Worm (Caenorhabditis elegans) whole organism, L4 larva: Measurements from ENCODE around the gene tsp-13.

Experiments
- F10B5.3 ChIP-seq: sonication (generic microtip); optimal IDR thresholded peaks from 2 replicates; lab custom pipeline; 2016; ENCODE audit warnings: mild to moderate bottlenecking, missing genetic modification characterization, missing compliant biosample characterization
- F26F4.8 ChIP-seq: fragments of 200-800 bp; sonication (Bioruptor generic); conservative IDR thresholded peaks from 2 replicates; pipeline ENCODE4 v1.3.6; 2022; ENCODE audit warnings: missing genetic modification characterization, missing compliant biosample characterization
- F44E2.7 ChIP-seq: fragments of 200-800 bp; sonication (Bioruptor generic); IDR thresholded peaks from 2 replicates; pipeline ENCODE4 v2.1.2; 2022; ENCODE audit warnings: missing genetic modification characterization, missing compliant biosample characterization
- F49E8.2 ChIP-seq: sonication (generic microtip); optimal IDR thresholded peaks from 2 replicates; lab custom pipeline; 2016; ENCODE audit warnings: missing compliant biosample characterization, mild to moderate bottlenecking, missing genetic modification characterization, borderline replicate concordance
- R02D3.7 ChIP-seq: fragments of 150-350 bp; sonication (generic microtip); optimal IDR thresholded peaks from 3 replicates; lab custom pipeline; 2014; ENCODE audit warnings: missing biosample characterization, missing genetic modification characterization
- Y75B8A.6 ChIP-seq: fragments of 200-800 bp; sonication (Bioruptor generic); IDR thresholded peaks from 2 replicates; pipeline ENCODE4 v1.3.6; 2022; ENCODE audit warnings: missing genetic modification reagents, missing genetic modification characterization, missing compliant biosample characterization
- ZK337.2 ChIP-seq: fragments of 200-800 bp; sonication (Bioruptor generic); IDR thresholded peaks from 2 replicates; pipeline ENCODE4 v1.3.6; 2022; ENCODE audit warnings: missing genetic modification reagents, missing genetic modification characterization, missing compliant biosample characterization
- arid-1 ChIP-seq: fragments of 200-800 bp; sonication (Bioruptor generic); conservative IDR thresholded peaks from 2 replicates; pipeline ENCODE4 v1.3.6; 2022; ENCODE audit warnings: missing genetic modification reagents, missing genetic modification characterization, missing compliant biosample characterization
- ceh-20 ChIP-seq: fragments of 200-800 bp; sonication (Bioruptor generic); IDR thresholded peaks from 2 replicates; pipeline ENCODE4 v1.3.6; 2022; ENCODE audit warnings: missing genetic modification reagents, missing genetic modification characterization, missing compliant biosample characterization
- ces-1 ChIP-seq: fragments of 150-350 bp; sonication (generic microtip); optimal IDR thresholded peaks from 4 replicates; lab custom pipeline; 2014; ENCODE audit warnings: missing biosample characterization, missing genetic modification reagents, missing genetic modification characterization
- daf-16 ChIP-seq, 3 experiments: sonication (generic microtip); optimal IDR thresholded peaks; 2 replicates each; lab custom pipeline; 2016 to 2017; ENCODE audit warnings: missing genetic modification characterization in 3 of 3, missing genetic modification reagents in 3 of 3, mild to moderate bottlenecking in 2 of 3, missing compliant biosample characterization in 2 of 3, missing biosample characterization in 1 of 3, moderate library complexity in 1 of 3
- dmd-6 ChIP-seq: fragments of 200-800 bp; sonication (Bioruptor generic); IDR thresholded peaks from 2 replicates; pipeline ENCODE4 v1.3.6; 2022; ENCODE audit warnings: missing genetic modification reagents, missing genetic modification characterization, missing compliant biosample characterization
- dmd-8 ChIP-seq: fragments of 200-800 bp; sonication (Bioruptor generic); IDR thresholded peaks from 2 replicates; pipeline ENCODE4 v1.3.6; 2022; ENCODE audit warnings: missing genetic modification characterization, missing compliant biosample characterization
- dmd-9 ChIP-seq: fragments of 200-800 bp; sonication (Bioruptor generic); IDR thresholded peaks from 2 replicates; pipeline ENCODE4 v1.3.6; 2022; ENCODE audit warnings: missing genetic modification reagents, missing genetic modification characterization, missing compliant biosample characterization
- duxl-1 ChIP-seq: sonication (generic microtip); optimal IDR thresholded peaks from 2 replicates; lab custom pipeline; 2016; ENCODE audit warnings: mild to moderate bottlenecking, missing genetic modification characterization, moderate library complexity, missing compliant biosample characterization; ENCODE audit not compliant: poor library complexity
- dve-1 ChIP-seq: sonication (generic microtip); optimal IDR thresholded peaks from 2 replicates; lab custom pipeline; 2017; ENCODE audit warnings: antibody characterized with exemption, mild to moderate bottlenecking, missing genetic modification characterization, missing compliant biosample characterization; ENCODE audit not compliant: insufficient read depth
- egl-27 ChIP-seq: sonication (generic microtip); optimal IDR thresholded peaks from 3 replicates; lab custom pipeline; 2017; ENCODE audit warnings: missing biosample characterization, missing genetic modification reagents, missing genetic modification characterization
- egl-43 ChIP-seq: fragments of 200-800 bp; sonication (Bioruptor generic); IDR thresholded peaks from 2 replicates; pipeline ENCODE4 v1.3.6; 2022; ENCODE audit warnings: missing genetic modification reagents, missing genetic modification characterization, missing compliant biosample characterization
- fos-1 ChIP-seq: fragments of 150-350 bp; optimal IDR thresholded peaks from 2 replicates; lab custom pipeline; 2014; ENCODE audit warnings: missing biosample characterization, missing genetic modification characterization
- hif-1 ChIP-seq, 2 experiments: sonication (generic microtip); optimal IDR thresholded peaks; 2 replicates each; lab custom pipeline; 2016 to 2017; ENCODE audit warnings: missing compliant biosample characterization in 2 of 2, missing genetic modification characterization in 2 of 2, missing genetic modification reagents in 2 of 2, missing genotype in 2 of 2, mild to moderate bottlenecking in 1 of 2
- hlh-11 ChIP-seq: fragments of 200-800 bp; sonication (Bioruptor generic); optimal IDR thresholded peaks from 2 replicates; lab custom pipeline; 2018; ENCODE audit warnings: mild to moderate bottlenecking, missing genetic modification characterization, missing compliant biosample characterization
- hmg-1.1 ChIP-seq: fragments of 200-800 bp; sonication (Bioruptor generic); IDR thresholded peaks from 2 replicates; pipeline ENCODE4 v1.3.6; 2022; ENCODE audit warnings: missing genetic modification reagents, missing genetic modification characterization, missing compliant biosample characterization
- lin-13 ChIP-seq: fragments of 150-350 bp; optimal IDR thresholded peaks from 2 replicates; lab custom pipeline; 2014; ENCODE audit warnings: missing biosample characterization, missing genetic modification reagents, missing genetic modification characterization
- lir-3 ChIP-seq: sonication (generic microtip); optimal IDR thresholded peaks from 2 replicates; lab custom pipeline; 2016; ENCODE audit warnings: mild to moderate bottlenecking, missing genetic modification characterization, missing compliant biosample characterization
- madf-5 ChIP-seq, 2 experiments: fragments of 200-800 bp; sonication (Bioruptor generic); IDR thresholded peaks; 2 replicates each; pipeline ENCODE4 v1.3.6; 2022; ENCODE audit warnings: missing compliant biosample characterization in 2 of 2, missing genetic modification characterization in 2 of 2
- mdl-1 ChIP-seq, 2 experiments: fragments of 150-350 bp in 1 of 2; sonication (generic microtip) in 1 of 2; optimal IDR thresholded peaks; 2 replicates each; lab custom pipeline; 2014 to 2017; ENCODE audit warnings: missing biosample characterization in 2 of 2, missing genetic modification characterization in 2 of 2
- mdt-29 ChIP-seq: fragments of 200-800 bp; sonication (Bioruptor generic); IDR thresholded peaks from 2 replicates; pipeline ENCODE4 v1.3.6; 2022; ENCODE audit warnings: missing genetic modification reagents, missing genetic modification characterization, missing compliant biosample characterization
- mes-2 ChIP-seq: sonication (generic microtip); optimal IDR thresholded peaks from 2 replicates; lab custom pipeline; 2016; ENCODE audit warnings: missing genotype, mild to moderate bottlenecking, missing genetic modification characterization, missing compliant biosample characterization; ENCODE audit not compliant: poor library complexity, severe bottlenecking
- mxl-2 ChIP-seq: fragments of 200-800 bp; sonication (Bioruptor generic); conservative IDR thresholded peaks from 2 replicates; pipeline ENCODE4 v1.3.6; 2022; ENCODE audit warnings: missing genetic modification reagents, missing genetic modification characterization, missing compliant biosample characterization
- mxl-3 ChIP-seq: fragments of 200-800 bp; sonication (Bioruptor generic); optimal IDR thresholded peaks from 2 replicates; lab custom pipeline; 2018; ENCODE audit warnings: mild to moderate bottlenecking, missing genetic modification characterization, missing compliant biosample characterization
- nhr-10 ChIP-seq: fragments of 150-350 bp; optimal IDR thresholded peaks from 2 replicates; lab custom pipeline; 2014; ENCODE audit warnings: missing biosample characterization, missing genetic modification characterization
- nhr-102 ChIP-seq: sonication (generic microtip); optimal IDR thresholded peaks from 2 replicates; lab custom pipeline; 2016; ENCODE audit warnings: mild to moderate bottlenecking, missing genetic modification characterization, moderate library complexity, missing compliant biosample characterization
- nhr-237 ChIP-seq: sonication (generic microtip); optimal IDR thresholded peaks from 2 replicates; lab custom pipeline; 2017; ENCODE audit warnings: missing biosample characterization, missing genetic modification characterization
- nhr-28 ChIP-seq: fragments of 150-350 bp; optimal IDR thresholded peaks from 2 replicates; lab custom pipeline; 2014; ENCODE audit warnings: missing biosample characterization, missing genetic modification characterization
- nhr-42 ChIP-seq: fragments of 200-800 bp; sonication (Bioruptor generic); IDR thresholded peaks from 2 replicates; pipeline ENCODE4 v1.3.6; 2022; ENCODE audit warnings: missing genetic modification characterization, missing compliant biosample characterization
- nhr-6 ChIP-seq: fragments of 150-350 bp; optimal IDR thresholded peaks from 2 replicates; lab custom pipeline; 2014; ENCODE audit warnings: missing biosample characterization, missing genetic modification characterization
- nhr-77 ChIP-seq: fragments of 150-350 bp; optimal IDR thresholded peaks from 2 replicates; lab custom pipeline; 2014; ENCODE audit warnings: missing biosample characterization, missing genetic modification characterization
- php-3 ChIP-seq: fragments of 200-800 bp; sonication (Bioruptor generic); IDR thresholded peaks from 2 replicates; pipeline ENCODE4 v1.3.6; 2022; ENCODE audit warnings: missing genetic modification reagents, missing genetic modification characterization, missing compliant biosample characterization
- rbr-2 ChIP-seq: sonication (generic microtip); optimal IDR thresholded peaks from 2 replicates; lab custom pipeline; 2016; ENCODE audit warnings: missing genotype, missing genetic modification characterization, missing compliant biosample characterization
- sdz-12 ChIP-seq: fragments of 200-800 bp; sonication (Bioruptor generic); optimal IDR thresholded peaks from 2 replicates; lab custom pipeline; 2018; ENCODE audit warnings: mild to moderate bottlenecking, missing genetic modification characterization, missing compliant biosample characterization
- spr-1 ChIP-seq: sonication (generic microtip); optimal IDR thresholded peaks from 2 replicates; lab custom pipeline; 2016; ENCODE audit warnings: mild to moderate bottlenecking, missing genetic modification characterization, missing compliant biosample characterization
- spr-3 ChIP-seq: fragments of 200-800 bp; sonication (Bioruptor generic); optimal IDR thresholded peaks from 2 replicates; lab custom pipeline; 2018; ENCODE audit warnings: mild to moderate bottlenecking, missing genetic modification characterization, missing compliant biosample characterization
- tag-97 ChIP-seq: fragments of 200-800 bp; sonication (Bioruptor generic); IDR thresholded peaks from 2 replicates; pipeline ENCODE4 v1.3.6; 2022; ENCODE audit warnings: missing genetic modification characterization, missing compliant biosample characterization
- unc-130 ChIP-seq: sonication (generic microtip); optimal IDR thresholded peaks from 2 replicates; lab custom pipeline; 2016; ENCODE audit warnings: missing genetic modification reagents, missing genetic modification characterization, missing compliant biosample characterization
- vab-7 ChIP-seq: fragments of 200-800 bp; sonication (Bioruptor generic); IDR thresholded peaks from 2 replicates; pipeline ENCODE4 v1.3.6; 2022; ENCODE audit warnings: missing genetic modification reagents, missing genetic modification characterization, missing compliant biosample characterization
- zip-11 ChIP-seq: fragments of 200-800 bp; sonication (Bioruptor generic); IDR thresholded peaks from 2 replicates; pipeline ENCODE4 v1.3.6; 2022; ENCODE audit warnings: missing genetic modification characterization, missing compliant biosample characterization
- ztf-11 ChIP-seq: fragments of 150-350 bp; optimal IDR thresholded peaks from 2 replicates; lab custom pipeline; 2014; ENCODE audit warnings: missing biosample characterization, missing genetic modification characterization

tsp-13 gene

DNA sequence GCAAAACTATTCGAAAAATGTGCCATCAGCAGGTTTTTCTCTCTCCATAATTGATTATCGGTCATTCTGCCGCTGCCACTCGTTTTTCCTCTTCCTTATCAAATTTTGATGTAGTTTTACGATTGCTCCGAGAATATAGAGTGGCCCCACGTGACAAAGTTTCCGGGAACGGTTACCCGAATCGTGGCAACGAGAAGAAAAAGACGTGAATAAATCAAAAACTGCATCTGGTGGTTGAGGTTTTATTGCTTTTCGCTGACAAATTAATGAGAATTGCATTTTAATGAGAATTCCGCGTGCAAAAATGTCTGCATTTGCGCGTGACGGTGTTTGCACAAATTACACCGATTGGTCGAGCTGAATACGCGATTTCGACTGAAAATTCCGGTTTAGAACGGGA, 51.5 kb downstream of the tsp-13 start (continued):
- no peak for TF ChIP-seq nhr-6 (tag; lab: Kevin White, UChicago)
- no peak for TF ChIP-seq tag-97 (GFP tag; lab: Robert Waterston, UW)
- TF ChIP-seq mes-2 (tag; lab: Kevin White, UChicago) = peak; percentile 35
- TF ChIP-seq dmd-6 (GFP tag; lab: Robert Waterston, UW) = peak; percentile 88
- no peak for TF ChIP-seq hmg-1.1 (GFP tag; lab: Robert Waterston, UW)
- TF ChIP-seq egl-43 = no peak
- TF ChIP-seq nhr-28 (tag; lab: Kevin White, UChicago) = peak; percentile 77
- TF ChIP-seq spr-1 = no peak
- no peak for TF ChIP-seq F26F4.8 (GFP tag; lab: Robert Waterston, UW)
- TF ChIP-seq mxl-2 (GFP tag; lab: Robert Waterston, UW) = 0 out of 2 replicates have a peak, but pooled peaks have one; percentile 29
- TF ChIP-seq egl-27 (tag; lab: Kevin White, UChicago) = no peak
- no peak for TF ChIP-seq nhr-42 (GFP tag; lab: Robert Waterston, UW)
- TF ChIP-seq mxl-3 = peak; percentile 49
- no peak for TF ChIP-seq dmd-9 (GFP tag; lab: Robert Waterston, UW)
- TF ChIP-seq mdl-1 (tag; optimal IDR thresholded peaks at IDR 0.05; lab: Kevin White, UChicago) = peak in 1 of 2 experiments; percentile 65
- peak in 1 of 2 experiments; percentile 2 for TF ChIP-seq hif-1 (tag; optimal IDR thresholded peaks at IDR 0.05; lab: Kevin White, UChicago)
- TF ChIP-seq daf-16 (GFP tag; optimal IDR thresholded peaks at IDR 0.05; lab: Kevin White, UChicago) = no peak
- TF ChIP-seq daf-16 (tag; optimal IDR thresholded peaks at IDR 0.05; lab: Kevin White, UChicago) = peak; percentile 74
- no peak for TF ChIP-seq unc-130 (GFP tag; lab: Kevin White, UChicago)

DNA sequence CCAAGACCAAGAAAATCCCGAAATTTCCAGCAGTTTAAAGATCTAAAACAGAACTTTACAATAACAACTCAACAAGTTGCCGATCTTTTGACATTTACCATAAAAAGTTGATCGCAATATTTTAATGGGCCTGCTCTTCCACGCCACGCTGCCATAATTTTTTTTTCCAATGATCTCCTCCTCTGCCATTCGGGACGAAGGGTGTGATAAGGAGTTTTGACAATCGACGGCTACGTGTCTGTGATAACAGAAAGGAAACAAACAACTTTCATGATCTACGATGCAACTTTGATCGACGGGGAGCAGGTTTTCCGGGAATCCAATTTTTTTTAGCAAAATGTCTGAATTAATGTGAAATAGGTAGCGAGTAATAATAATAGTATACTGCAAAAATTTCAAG, 53.0 kb downstream of the tsp-13 start:
- TF ChIP-seq vab-7 = no peak
- TF ChIP-seq fos-1 = no peak
- TF ChIP-seq mdt-29 (GFP tag; lab: Robert Waterston, UW) = no peak
- TF ChIP-seq rbr-2 = no peak
- TF ChIP-seq arid-1 = no peak
- TF ChIP-seq F49E8.2 (tag; lab: Kevin White, UChicago) = no peak
- no peak for TF ChIP-seq dmd-8
- TF ChIP-seq nhr-77 (tag; lab: Kevin White, UChicago) = peak; percentile 32
- no peak for TF ChIP-seq nhr-237 (tag; lab: Kevin White, UChicago)
- no peak for TF ChIP-seq madf-5 (GFP tag; IDR thresholded peaks at IDR 0.05; lab: Robert Waterston, UW)
- peak; percentile 59 for TF ChIP-seq nhr-28 (tag; lab: Kevin White, UChicago)
- TF ChIP-seq F10B5.3 (tag; lab: Kevin White, UChicago) = no peak
- TF ChIP-seq duxl-1 (tag; lab: Kevin White, UChicago) = no peak
- TF ChIP-seq ces-1 = no peak
- peak; percentile 6 for TF ChIP-seq mxl-3
- TF ChIP-seq spr-3 (GFP tag; lab: Kevin White, UChicago) = no peak
- TF ChIP-seq F44E2.7 (GFP tag; lab: Robert Waterston, UW) = no peak
- no peak for TF ChIP-seq ZK337.2 (GFP tag; lab: Robert Waterston, UW)
- peak; percentile 66 for TF ChIP-seq dve-1 (tag; lab: Kevin White, UChicago)
- no peak for TF ChIP-seq zip-11 (GFP tag; lab: Robert Waterston, UW)
- TF ChIP-seq lin-13 (GFP tag; lab: Kevin White, UChicago) = peak; percentile 29
- peak; percentile 9 for TF ChIP-seq nhr-102 (tag; lab: Kevin White, UChicago)
- TF ChIP-seq php-3 (GFP tag; lab: Robert Waterston, UW) = peak; percentile 84
- TF ChIP-seq unc-130 (GFP tag; lab: Kevin White, UChicago) = no peak
- TF ChIP-seq Y75B8A.6 = no peak
- no peak for TF ChIP-seq sdz-12 (GFP tag; lab: Kevin White, UChicago)
- TF ChIP-seq ceh-20 (GFP tag; lab: Robert Waterston, UW) = 0 out of 2 replicates have a peak, but pooled peaks have one; percentile 10
- no peak for TF ChIP-seq ztf-11 (tag; lab: Kevin White, UChicago)
- no peak for TF ChIP-seq lir-3 (tag; lab: Kevin White, UChicago)
- no peak for TF ChIP-seq daf-16 (GFP tag; optimal IDR thresholded peaks at IDR 0.05; lab: Kevin White, UChicago)
- peak; percentile 75 for TF ChIP-seq daf-16 (tag; optimal IDR thresholded peaks at IDR 0.05; lab: Kevin White, UChicago)
- peak; percentile 70 for TF ChIP-seq hlh-11 (tag; lab: Kevin White, UChicago)
- TF ChIP-seq mdl-1 (tag; optimal IDR thresholded peaks at IDR 0.05; lab: Kevin White, UChicago) = peak in 1 of 2 experiments; percentile 13
- no peak for TF ChIP-seq nhr-10 (tag; lab: Kevin White, UChicago)
- TF ChIP-seq nhr-6 (tag; lab: Kevin White, UChicago) = no peak
- no peak for TF ChIP-seq egl-27 (tag; lab: Kevin White, UChicago)
- TF ChIP-seq spr-1 = no peak
- TF ChIP-seq mxl-2 (GFP tag; lab: Robert Waterston, UW) = no peak
- TF ChIP-seq R02D3.7 = no peak
